Worm (Caenorhabditis elegans) whole organism, late embryonic: ENCODE results near the gene C02D5.2.

Experiments used
- C08G9.2 ChIP-seq: sonication (generic microtip); optimal IDR thresholded peaks from 2 replicates; lab custom pipeline; 2016; ENCODE audit warnings: mild to moderate bottlenecking, missing genetic modification characterization, moderate library complexity, missing compliant biosample characterization
- C38D4.7 ChIP-seq: fragments of 200-800 bp; sonication (Bioruptor generic); optimal IDR thresholded peaks from 2 replicates; lab custom pipeline; 2018; ENCODE audit warnings: mild to moderate bottlenecking, missing genetic modification characterization, moderate library complexity, missing compliant biosample characterization
- K02D7.2 ChIP-seq: sonication (generic microtip); optimal IDR thresholded peaks from 2 replicates; lab custom pipeline; 2017; ENCODE audit warnings: mild to moderate bottlenecking, missing genetic modification characterization, missing compliant biosample characterization
- K09A11.1 ChIP-seq: sonication (generic microtip); optimal IDR thresholded peaks from 2 replicates; lab custom pipeline; 2017; ENCODE audit warnings: antibody characterized with exemption, mild to moderate bottlenecking, missing genetic modification characterization, missing compliant biosample characterization; ENCODE audit not compliant: insufficient read depth
- T23F11.4 ChIP-seq: fragments of 200-800 bp; sonication (Bioruptor generic); optimal IDR thresholded peaks from 2 replicates; lab custom pipeline; 2018; ENCODE audit warnings: mild to moderate bottlenecking, missing genetic modification characterization, missing compliant biosample characterization
- Y22D7AL.16 ChIP-seq: sonication (generic microtip); optimal IDR thresholded peaks from 2 replicates; lab custom pipeline; 2016; ENCODE audit warnings: missing genetic modification characterization, missing compliant biosample characterization
- ceh-18 ChIP-seq: sonication (generic microtip); optimal IDR thresholded peaks from 2 replicates; lab custom pipeline; 2016; ENCODE audit warnings: missing genetic modification characterization, missing compliant biosample characterization
- ceh-2 ChIP-seq: sonication (generic microtip); optimal IDR thresholded peaks from 2 replicates; lab custom pipeline; 2016; ENCODE audit warnings: missing genotype, missing genetic modification characterization, missing compliant biosample characterization
- ceh-22 ChIP-seq: sonication (generic microtip); optimal IDR thresholded peaks from 2 replicates; lab custom pipeline; 2017; ENCODE audit warnings: missing biosample characterization, missing genetic modification characterization
- ceh-24 ChIP-seq: sonication (generic microtip); optimal IDR thresholded peaks from 2 replicates; lab custom pipeline; 2016; ENCODE audit warnings: mild to moderate bottlenecking, missing genetic modification characterization, missing compliant biosample characterization
- ceh-30 ChIP-seq: fragments of 150-350 bp; optimal IDR thresholded peaks from 2 replicates; lab custom pipeline; 2014; ENCODE audit warnings: missing biosample characterization, missing genetic modification characterization
- ceh-48 ChIP-seq: sonication (generic microtip); optimal IDR thresholded peaks from 2 replicates; lab custom pipeline; 2016; ENCODE audit warnings: missing genetic modification characterization, inconsistent platforms, missing compliant biosample characterization
- ceh-6 ChIP-seq: fragments of 200-800 bp; sonication (Bioruptor generic); optimal IDR thresholded peaks from 2 replicates; lab custom pipeline; 2018; ENCODE audit warnings: mild to moderate bottlenecking, missing genetic modification characterization, missing compliant biosample characterization
- che-1 ChIP-seq: sonication (generic microtip); optimal IDR thresholded peaks from 2 replicates; lab custom pipeline; 2016; ENCODE audit warnings: mild to moderate bottlenecking, missing genetic modification characterization, missing compliant biosample characterization
- dmd-4 ChIP-seq: sonication (generic microtip); optimal IDR thresholded peaks from 2 replicates; lab custom pipeline; 2016; ENCODE audit warnings: borderline replicate concordance, missing genetic modification characterization, missing compliant biosample characterization
- dve-1 ChIP-seq: sonication (generic microtip); optimal IDR thresholded peaks from 2 replicates; lab custom pipeline; 2017; ENCODE audit warnings: antibody characterized with exemption, mild to moderate bottlenecking, missing genetic modification characterization, missing compliant biosample characterization
- ets-4 ChIP-seq: sonication (generic microtip); optimal IDR thresholded peaks from 2 replicates; lab custom pipeline; 2016; ENCODE audit warnings: missing genetic modification characterization, missing compliant biosample characterization
- eyg-1 ChIP-seq: sonication (generic microtip); optimal IDR thresholded peaks from 2 replicates; lab custom pipeline; 2016; ENCODE audit warnings: missing genotype, missing genetic modification characterization, missing compliant biosample characterization
- fkh-10 ChIP-seq: fragments of 150-350 bp; optimal IDR thresholded peaks from 2 replicates; lab custom pipeline; 2014; ENCODE audit warnings: missing biosample characterization, missing genetic modification reagents, missing genetic modification characterization
- fkh-6 ChIP-seq: sonication (generic microtip); optimal IDR thresholded peaks from 2 replicates; lab custom pipeline; 2016; ENCODE audit warnings: missing genetic modification characterization, missing compliant biosample characterization
- hlh-15 ChIP-seq: sonication (generic microtip); optimal IDR thresholded peaks from 2 replicates; lab custom pipeline; 2016; ENCODE audit warnings: missing genetic modification characterization, missing compliant biosample characterization
- hlh-6 ChIP-seq: sonication (generic microtip); optimal IDR thresholded peaks from 2 replicates; lab custom pipeline; 2016; ENCODE audit warnings: missing genotype, missing genetic modification characterization, missing compliant biosample characterization
- lin-11 ChIP-seq: fragments of 200-800 bp; sonication (Bioruptor generic); optimal IDR thresholded peaks from 2 replicates; lab custom pipeline; 2018; ENCODE audit warnings: mild to moderate bottlenecking, missing genetic modification characterization, missing compliant biosample characterization
- nhr-11 ChIP-seq: fragments of 150-350 bp; optimal IDR thresholded peaks from 2 replicates; lab custom pipeline; 2014; ENCODE audit warnings: missing biosample characterization, missing genetic modification characterization
- nhr-232 ChIP-seq: sonication (generic microtip); optimal IDR thresholded peaks from 2 replicates; lab custom pipeline; 2016; ENCODE audit warnings: missing genetic modification characterization, missing compliant biosample characterization
- npax-4 ChIP-seq: sonication (generic microtip); optimal IDR thresholded peaks from 2 replicates; lab custom pipeline; 2016; ENCODE audit warnings: missing genetic modification characterization, missing compliant biosample characterization
- pat-9 ChIP-seq: fragments of 200-800 bp; sonication (Bioruptor generic); optimal IDR thresholded peaks from 2 replicates; lab custom pipeline; 2018; ENCODE audit warnings: mild to moderate bottlenecking, missing genetic modification characterization, moderate library complexity, missing compliant biosample characterization
- pqm-1 ChIP-seq: sonication (generic microtip); optimal IDR thresholded peaks from 2 replicates; lab custom pipeline; 2016; ENCODE audit warnings: missing genetic modification characterization, missing compliant biosample characterization
- ref-2 ChIP-seq: sonication (generic microtip); optimal IDR thresholded peaks from 2 replicates; lab custom pipeline; 2016; ENCODE audit warnings: missing genetic modification characterization, missing compliant biosample characterization
- rnt-1 ChIP-seq: sonication (generic microtip); optimal IDR thresholded peaks from 2 replicates; lab custom pipeline; 2016; ENCODE audit warnings: missing genetic modification characterization, missing compliant biosample characterization
- sox-2 ChIP-seq: fragments of 200-800 bp; sonication (Bioruptor generic); IDR thresholded peaks from 2 replicates; pipeline ENCODE4 v1.3.6; 2022; ENCODE audit warnings: missing genetic modification reagents, missing genetic modification characterization, missing compliant biosample characterization
- sox-4 ChIP-seq: sonication (generic microtip); optimal IDR thresholded peaks from 2 replicates; lab custom pipeline; 2017; ENCODE audit warnings: mild to moderate bottlenecking, missing genetic modification characterization, inconsistent platforms, missing compliant biosample characterization
- syd-9 ChIP-seq: sonication (generic microtip); optimal IDR thresholded peaks from 2 replicates; lab custom pipeline; 2016; ENCODE audit warnings: mild to moderate bottlenecking, missing genetic modification characterization, moderate library complexity, missing compliant biosample characterization
- tbx-2 ChIP-seq: sonication (generic microtip); optimal IDR thresholded peaks from 2 replicates; lab custom pipeline; 2016; ENCODE audit warnings: missing genetic modification characterization, missing compliant biosample characterization
- tbx-7 ChIP-seq: sonication (generic microtip); optimal IDR thresholded peaks from 2 replicates; lab custom pipeline; 2016; ENCODE audit warnings: missing genotype, missing genetic modification characterization, missing compliant biosample characterization
- ttx-3 ChIP-seq: sonication (generic microtip); optimal IDR thresholded peaks from 2 replicates; lab custom pipeline; 2016; ENCODE audit warnings: missing genetic modification reagents, missing genetic modification characterization, missing compliant biosample characterization
- unc-42 ChIP-seq: sonication (generic microtip); optimal IDR thresholded peaks from 2 replicates; lab custom pipeline; 2016; ENCODE audit warnings: missing genotype, missing genetic modification characterization, missing compliant biosample characterization
- unc-86 ChIP-seq: sonication (generic microtip); optimal IDR thresholded peaks from 2 replicates; lab custom pipeline; 2016; ENCODE audit warnings: missing genetic modification characterization, missing compliant biosample characterization
- ztf-16 ChIP-seq: sonication (generic microtip); optimal IDR thresholded peaks from 2 replicates; lab custom pipeline; 2017; ENCODE audit warnings: missing genetic modification characterization, missing compliant biosample characterization

The C02D5.2 gene

ce11 chrIII:8552125-8552524, 5.0 kb upstream of the C02D5.2 start, which contains the start of gene C02D5.4:
C02D5.4 (plus strand) TSS chrIII:8552165.
- TF ChIP-seq ceh-30 (tag; lab: Kevin White, UChicago) (no peak), unc-42 (no peak), ttx-3 (tag; lab: Kevin White, UChicago) (no peak), sox-4 (tag; lab: Kevin White, UChicago) (no peak), K02D7.2 (tag; lab: Kevin White, UChicago) (no peak), ceh-22 (tag; lab: Kevin White, UChicago) (no peak), hlh-15 (tag; lab: Kevin White, UChicago) (no peak)

ce11 chrIII:8554472-8554871, 2.7 kb upstream of the C02D5.2 start, which contains the start of gene gsto-2:
gsto-2 (plus strand) TSS chrIII:8554772.
- TF ChIP-seq tbx-7 (tag; lab: Kevin White, UChicago) (no peak), dmd-4 (no peak), fkh-10 (GFP tag; lab: Kevin White, UChicago) (no peak), hlh-15 (tag; lab: Kevin White, UChicago) (no peak), sox-2 (GFP tag; lab: Robert Waterston, UW) (no peak), dve-1 (no peak), ref-2 (tag; lab: Kevin White, UChicago) (no peak), npax-4 (tag; lab: Kevin White, UChicago) (no peak), pat-9 (tag; lab: Kevin White, UChicago) (no peak), pqm-1 (tag; lab: Kevin White, UChicago) (no peak), unc-42 (no peak), ceh-48 (no peak), tbx-2 (tag; lab: Kevin White, UChicago) (no peak), nhr-11 (no peak), ceh-24 (tag; lab: Kevin White, UChicago) (no peak), ceh-6 (no peak)
- TF ChIP-seq, all 69 proteins: peak for 0

ce11 chrIII:8555682-8556081, 1.5 kb upstream of the C02D5.2 start:
- no peak for TF ChIP-seq ceh-2 (tag; lab: Kevin White, UChicago)

ce11 chrIII:8560398-8560797, 3.3 kb downstream of the C02D5.2 start:
- TF ChIP-seq sox-2 (GFP tag; lab: Robert Waterston, UW) (no peak), hlh-15 (tag; lab: Kevin White, UChicago) (no peak), K09A11.1 (tag; lab: Kevin White, UChicago) (no peak), eyg-1 (tag; lab: Kevin White, UChicago) (no peak), ceh-18 (no peak), C38D4.7 (no peak), pat-9 (tag; lab: Kevin White, UChicago) (no peak), syd-9 (tag; lab: Kevin White, UChicago) (no peak), C08G9.2 (tag; lab: Kevin White, UChicago) (no peak), ets-4 (tag; lab: Kevin White, UChicago) (no peak), T23F11.4 (no peak), ceh-2 (tag; lab: Kevin White, UChicago) (no peak), ztf-16 (tag; lab: Kevin White, UChicago) (no peak), nhr-11 (no peak), ceh-6 (no peak), unc-86 (tag; lab: Kevin White, UChicago) (no peak), sox-4 (tag; lab: Kevin White, UChicago) (no peak), Y22D7AL.16 (tag; lab: Kevin White, UChicago) (no peak), hlh-6 (tag; lab: Kevin White, UChicago) (no peak)
- TF ChIP-seq, all 69 proteins: peak for 0

- no peak for TF ChIP-seq rnt-1
- TF ChIP-seq fkh-6 (tag; lab: Kevin White, UChicago): no peak
- TF ChIP-seq lin-11 (tag; lab: Kevin White, UChicago): no peak
- TF ChIP-seq che-1 (tag; lab: Kevin White, UChicago): no peak
- no peak for TF ChIP-seq unc-42
- no peak for TF ChIP-seq nhr-232 (tag; lab: Kevin White, UChicago)
- TF ChIP-seq syd-9 (tag; lab: Kevin White, UChicago): no peak
- TF ChIP-seq nhr-11: no peak
- no peak for TF ChIP-seq fkh-10 (GFP tag; lab: Kevin White, UChicago)
- no peak for TF ChIP-seq ztf-16 (tag; lab: Kevin White, UChicago)
These were observed 3.7 kb downstream of the C02D5.2 start, which contains the start of gene acdh-6 for ce11 chrIII:8560836-8561235. acdh-6 (plus strand) TSS chrIII:8561136.
